Fruit fly (Drosophila melanogaster) whole organism, embryonic: ENCODE measurements around the gene Ugt35A1.
A peak's percentile ranks its signal among the peaks of the same experiment; 100 is the strongest.

Source experiments
- CG10147 ChIP-seq: fragments of 200-800 bp; sonication (Bioruptor generic); optimal IDR thresholded peaks from 2 replicates; lab custom pipeline; 2019; ENCODE audit warnings: missing biosample characterization, mild to moderate bottlenecking, missing genetic modification characterization, moderate library complexity
- CG13424 ChIP-seq: fragments of 200-800 bp; sonication (Bioruptor generic); optimal IDR thresholded peaks from 2 replicates; lab custom pipeline; 2019; ENCODE audit warnings: missing biosample characterization, mild to moderate bottlenecking, missing genetic modification characterization, moderate library complexity
- CG17328 ChIP-seq: fragments of 200-800 bp; sonication (Bioruptor generic); IDR thresholded peaks from 2 replicates; pipeline ENCODE4 v1.3.6; 2022; ENCODE audit warnings: missing biosample characterization, missing genetic modification characterization
- CG4282 ChIP-seq: fragments of 200-800 bp; sonication (Bioruptor generic); optimal IDR thresholded peaks from 2 replicates; lab custom pipeline; 2016; ENCODE audit warnings: missing biosample characterization, missing genetic modification characterization
- CG8290 ChIP-seq, 3 experiments: fragments of 200-800 bp; sonication (Bioruptor generic); optimal IDR thresholded peaks; 2 replicates each; lab custom pipeline; 2016 to 2019; ENCODE audit warnings: missing biosample characterization in 3 of 3, missing genetic modification characterization in 3 of 3, mild to moderate bottlenecking in 2 of 3, moderate library complexity in 1 of 3
- Eip74EF ChIP-seq, 2 experiments: fragments of 200-800 bp in 1 of 2; fragments of >200 bp in 1 of 2; sonication (Bioruptor generic) in 1 of 2; optimal IDR thresholded peaks; 2 replicates each; lab custom pipeline; 2017 to 2019; ENCODE audit warnings: missing biosample characterization in 2 of 2, missing genetic modification characterization in 2 of 2, mild to moderate bottlenecking in 1 of 2, moderate library complexity in 1 of 2
- HHEX ChIP-seq: fragments of 200-800 bp; sonication (Bioruptor generic); optimal IDR thresholded peaks from 3 replicates; lab custom pipeline; 2017; ENCODE audit warnings: missing biosample characterization, mild to moderate bottlenecking, missing genetic modification characterization, missing genetic modification reagents
- dysf ChIP-seq: fragments of 200-800 bp; sonication (Bioruptor generic); IDR thresholded peaks from 3 replicates; pipeline ENCODE4 v1.3.6; 2022; ENCODE audit warnings: missing biosample characterization, missing genetic modification characterization
- pb ChIP-seq: fragments of 200-800 bp; sonication (Bioruptor generic); optimal IDR thresholded peaks from 3 replicates; lab custom pipeline; 2016; ENCODE audit warnings: missing biosample characterization, missing genetic modification characterization
- unpg ChIP-seq: fragments of 200-800 bp; sonication (Bioruptor generic); optimal IDR thresholded peaks from 3 replicates; lab custom pipeline; 2018; ENCODE audit warnings: missing biosample characterization, mild to moderate bottlenecking, missing genetic modification characterization, moderate library complexity

- TF ChIP-seq CG13424 (tag; lab: Kevin White, UChicago) = peak; percentile 22
- no peak for TF ChIP-seq CG17328 (GFP tag; lab: Robert Waterston, UW)
- TF ChIP-seq HHEX = no peak
- TF ChIP-seq unpg = no peak
- no peak for TF ChIP-seq CG10147
- TF ChIP-seq pb (GFP tag; lab: Kevin White, UChicago) = no peak
- TF ChIP-seq dysf (GFP tag; lab: Robert Waterston, UW) = no peak
- no peak for TF ChIP-seq CG8290 (GFP tag; optimal IDR thresholded peaks at IDR 0.05; lab: Kevin White, UChicago)
- peak in 1 of 2 experiments; percentile 47 for TF ChIP-seq CG8290 (tag; optimal IDR thresholded peaks at IDR 0.05; lab: Kevin White, UChicago)
- TF ChIP-seq Eip74EF (GFP tag; optimal IDR thresholded peaks at IDR 0.05; lab: Kevin White, UChicago) = no peak
- no peak for TF ChIP-seq CG4282 (GFP tag; lab: Kevin White, UChicago)
Observed at dm6 chr3R:11219883-11220282, 47.4 kb upstream of the Ugt35A1 start, which contains the start of gene CG6689.
